In genomic region chr3R:21614858-21615427, dm6 we compare ENCODE assay signal across 1 fruit fly cellular context.
TF ChIP-seq lines count a peak whose summit lies in the region.

No protein-coding gene starts in this region.

TF ChIP-seq in whole organism, embryonic, 481 proteins besides CTCF, POLR2A, EP300 and RAD21 (continued from another document and continues in another):
- peak; percentile 71 for TF ChIP-seq CG10147 (GFP tag; optimal IDR thresholded peaks at IDR 0.05; lab: Kevin White, UChicago)
- no peak for TF ChIP-seq CG2129 (GFP tag; IDR thresholded peaks at IDR 0.05; lab: Robert Waterston, UW; ENCODE audit: partially characterized antibody)
- TF ChIP-seq bab2 (GFP tag; optimal IDR thresholded peaks at IDR 0.05; lab: Kevin White, UChicago): peak; percentile 23
- no peak for TF ChIP-seq Xrp1 (GFP tag; IDR thresholded peaks at IDR 0.05; lab: Robert Waterston, UW)
- TF ChIP-seq ci (GFP tag; IDR thresholded peaks at IDR 0.05; lab: Robert Waterston, UW): no peak
- no peak for TF ChIP-seq vnd (GFP tag; IDR thresholded peaks at IDR 0.05; lab: Robert Waterston, UW; ENCODE audit: partially characterized antibody)
- peak; percentile 21 for TF ChIP-seq exex (tag; optimal IDR thresholded peaks at IDR 0.05; lab: Kevin White, UChicago)
- no peak for TF ChIP-seq CG6272 (GFP tag; IDR thresholded peaks at IDR 0.05; lab: Robert Waterston, UW)
- no peak for TF ChIP-seq Dp (GFP tag; optimal IDR thresholded peaks at IDR 0.05; lab: Kevin White, UChicago)
- TF ChIP-seq gem (tag; optimal IDR thresholded peaks at IDR 0.05; lab: Kevin White, UChicago): peak; percentile 72
- TF ChIP-seq CG10274 (GFP tag; optimal IDR thresholded peaks at IDR 0.05; lab: Kevin White, UChicago): peak; percentile 53
- peak; percentile 36 for TF ChIP-seq CG18476 (GFP tag; optimal IDR thresholded peaks at IDR 0.05; lab: Kevin White, UChicago)
- TF ChIP-seq btn (GFP tag; optimal IDR thresholded peaks at IDR 0.05; lab: Kevin White, UChicago): no peak
- TF ChIP-seq CG2678 (tag; optimal IDR thresholded peaks at IDR 0.05; lab: Kevin White, UChicago): peak; percentile 78
- no peak for TF ChIP-seq Dfd (GFP tag; optimal IDR thresholded peaks at IDR 0.05; lab: Kevin White, UChicago)
- no peak for TF ChIP-seq CG10565 (GFP tag; optimal IDR thresholded peaks at IDR 0.05; lab: Kevin White, UChicago)
- TF ChIP-seq Sox102F (GFP tag; optimal IDR thresholded peaks at IDR 0.05; lab: Kevin White, UChicago): peak; percentile 68
- no peak for TF ChIP-seq ttk (GFP tag; IDR thresholded peaks at IDR 0.05; lab: Robert Waterston, UW)
- TF ChIP-seq chif (GFP tag; optimal IDR thresholded peaks at IDR 0.05; lab: Kevin White, UChicago): peak; percentile 37 to 50
- no peak for TF ChIP-seq CG4707 (GFP tag; optimal IDR thresholded peaks at IDR 0.05; lab: Kevin White, UChicago)
- peak; percentile 7 for TF ChIP-seq chn (GFP tag; optimal IDR thresholded peaks at IDR 0.05; lab: Kevin White, UChicago)
- no peak for TF ChIP-seq sc (optimal IDR thresholded peaks at IDR 0.05; lab: Kevin White, UChicago)
- TF ChIP-seq sc (GFP tag; optimal IDR thresholded peaks at IDR 0.05; lab: Kevin White, UChicago): no peak
- peak; percentile 63 for TF ChIP-seq CoRest (tag; optimal IDR thresholded peaks at IDR 0.05; lab: Kevin White, UChicago)
- TF ChIP-seq CG8944 (GFP tag; optimal IDR thresholded peaks at IDR 0.05; lab: Kevin White, UChicago): peak; percentile 10
- TF ChIP-seq ab (GFP tag; optimal IDR thresholded peaks at IDR 0.05; lab: Kevin White, UChicago): peak; percentile 42
- TF ChIP-seq CG4282 (GFP tag; optimal IDR thresholded peaks at IDR 0.05; lab: Kevin White, UChicago): no peak
- peak; percentile 6 for TF ChIP-seq slp2 (GFP tag; optimal IDR thresholded peaks at IDR 0.05; lab: Kevin White, UChicago)
- no peak for TF ChIP-seq CG1832 (GFP tag; optimal IDR thresholded peaks at IDR 0.05; lab: Kevin White, UChicago)
- TF ChIP-seq pan (optimal IDR thresholded peaks at IDR 0.05; lab: Kevin White, UChicago): no peak
- no peak for TF ChIP-seq pan (GFP tag; optimal IDR thresholded peaks at IDR 0.05 in 1 of 2, IDR thresholded peaks at IDR 0.05 in 1 of 2)
- TF ChIP-seq br (optimal IDR thresholded peaks at IDR 0.05; lab: Kevin White, UChicago): no peak
- TF ChIP-seq PHDP (tag; optimal IDR thresholded peaks at IDR 0.05; lab: Kevin White, UChicago): peak; percentile 63
- no peak for TF ChIP-seq aop (GFP tag; IDR thresholded peaks at IDR 0.05; lab: Robert Waterston, UW)
- TF ChIP-seq bbx (GFP tag; IDR thresholded peaks at IDR 0.05; lab: Robert Waterston, UW; ENCODE audit: partially characterized antibody): no peak
- no peak for TF ChIP-seq CG8765 (GFP tag; IDR thresholded peaks at IDR 0.05; lab: Robert Waterston, UW)
- peak; percentile 0 for TF ChIP-seq CG30431 (GFP tag; optimal IDR thresholded peaks at IDR 0.05; lab: Kevin White, UChicago)
- peak; percentile 1 to 66 for TF ChIP-seq Hr51 (GFP tag; optimal IDR thresholded peaks at IDR 0.05; lab: Kevin White, UChicago)
- no peak for TF ChIP-seq klu (GFP tag; IDR thresholded peaks at IDR 0.05; lab: Robert Waterston, UW)
- peak; percentile 73 for TF ChIP-seq Dip3 (GFP tag; optimal IDR thresholded peaks at IDR 0.05; lab: Kevin White, UChicago)
- TF ChIP-seq tup (GFP tag; optimal IDR thresholded peaks at IDR 0.05; lab: Kevin White, UChicago): no peak
- peak; percentile 52 for TF ChIP-seq NfI (GFP tag; optimal IDR thresholded peaks at IDR 0.05; lab: Kevin White, UChicago)
- no peak for TF ChIP-seq CG4404 (GFP tag; IDR thresholded peaks at IDR 0.05; lab: Robert Waterston, UW)
- TF ChIP-seq CG18764 (GFP tag; optimal IDR thresholded peaks at IDR 0.05; lab: Kevin White, UChicago): peak; percentile 10
- no peak for TF ChIP-seq CG15479 (GFP tag; optimal IDR thresholded peaks at IDR 0.05; lab: Kevin White, UChicago)
- TF ChIP-seq corto (GFP tag; optimal IDR thresholded peaks at IDR 0.05; lab: Kevin White, UChicago): no peak
- TF ChIP-seq ash1 (GFP tag; optimal IDR thresholded peaks at IDR 0.05; lab: Kevin White, UChicago): peak; percentile 26
- no peak for TF ChIP-seq hkb (optimal IDR thresholded peaks at IDR 0.05; lab: Kevin White, UChicago)
- no peak for TF ChIP-seq hkb (GFP tag; IDR thresholded peaks at IDR 0.05; lab: Robert Waterston, UW)
- peak; percentile 53 for TF ChIP-seq shn (GFP tag; optimal IDR thresholded peaks at IDR 0.05; lab: Kevin White, UChicago)
- peak; percentile 10 for TF ChIP-seq CG17829 (tag; optimal IDR thresholded peaks at IDR 0.05; lab: Kevin White, UChicago)
- TF ChIP-seq CG3726 (GFP tag; IDR thresholded peaks at IDR 0.05; lab: Robert Waterston, UW): no peak
- TF ChIP-seq dimm (GFP tag; IDR thresholded peaks at IDR 0.05; lab: Robert Waterston, UW): no peak
- no peak for TF ChIP-seq cad (GFP tag; optimal IDR thresholded peaks at IDR 0.05; lab: Kevin White, UChicago)
- TF ChIP-seq Dbx (GFP tag; IDR thresholded peaks at IDR 0.05; lab: Robert Waterston, UW): no peak
- peak; percentile 58 for TF ChIP-seq mam (GFP tag; optimal IDR thresholded peaks at IDR 0.05; lab: Kevin White, UChicago)
- TF ChIP-seq Poxn (GFP tag; IDR thresholded peaks at IDR 0.05; lab: Robert Waterston, UW): no peak
- peak; percentile 31 for TF ChIP-seq CG1647 (GFP tag; optimal IDR thresholded peaks at IDR 0.05; lab: Kevin White, UChicago)
- peak in 1 of 2 experiments; percentile 76 for TF ChIP-seq eve (GFP tag; optimal IDR thresholded peaks at IDR 0.05; lab: Kevin White, UChicago)
- peak; percentile 31 for TF ChIP-seq trem (tag; optimal IDR thresholded peaks at IDR 0.05; lab: Kevin White, UChicago)
- no peak for TF ChIP-seq CG14965 (GFP tag; optimal IDR thresholded peaks at IDR 0.05; lab: Kevin White, UChicago; ENCODE audit: borderline replicate concordance)
- TF ChIP-seq CG13296 (GFP tag; optimal IDR thresholded peaks at IDR 0.05; lab: Kevin White, UChicago): peak; percentile 4
- no peak for TF ChIP-seq CG6765 (GFP tag; optimal IDR thresholded peaks at IDR 0.05; lab: Kevin White, UChicago)
- peak; percentile 23 for TF ChIP-seq CG1603 (tag; optimal IDR thresholded peaks at IDR 0.05; lab: Kevin White, UChicago)
- peak; percentile 13 for TF ChIP-seq CG12071 (GFP tag; optimal IDR thresholded peaks at IDR 0.05; lab: Kevin White, UChicago)
- no peak for TF ChIP-seq CG15073 (GFP tag; optimal IDR thresholded peaks at IDR 0.05; lab: Kevin White, UChicago)
- TF ChIP-seq Doc2 (GFP tag; IDR thresholded peaks at IDR 0.05; lab: Robert Waterston, UW): no peak
- TF ChIP-seq gro (GFP tag; optimal IDR thresholded peaks at IDR 0.05; lab: Kevin White, UChicago): peak; percentile 67
- TF ChIP-seq CG8388 (GFP tag; optimal IDR thresholded peaks at IDR 0.05; lab: Kevin White, UChicago): peak; percentile 68
- TF ChIP-seq en (GFP tag; optimal IDR thresholded peaks at IDR 0.05; lab: Kevin White, UChicago): peak; percentile 42
- peak; percentile 69 for TF ChIP-seq lilli (GFP tag; optimal IDR thresholded peaks at IDR 0.05; lab: Kevin White, UChicago)
- peak; percentile 34 for TF ChIP-seq ERR (GFP tag; optimal IDR thresholded peaks at IDR 0.05; lab: Kevin White, UChicago)
- peak; percentile 18 for TF ChIP-seq Hey (tag; optimal IDR thresholded peaks at IDR 0.05; lab: Kevin White, UChicago)
- TF ChIP-seq nau (GFP tag; optimal IDR thresholded peaks at IDR 0.05; lab: Kevin White, UChicago): peak; percentile 36
- peak; percentile 57 for TF ChIP-seq D19B (GFP tag; optimal IDR thresholded peaks at IDR 0.05; lab: Kevin White, UChicago)
- TF ChIP-seq Drgx (GFP tag; IDR thresholded peaks at IDR 0.05; lab: Robert Waterston, UW): no peak
- no peak for TF ChIP-seq Dip2 (GFP tag; IDR thresholded peaks at IDR 0.05; lab: Robert Waterston, UW)
- no peak for TF ChIP-seq CG43689 (GFP tag; IDR thresholded peaks at IDR 0.05; lab: Robert Waterston, UW)
- TF ChIP-seq fru (optimal IDR thresholded peaks at IDR 0.05; lab: Kevin White, UChicago): no peak
- no peak for TF ChIP-seq fd102C (GFP tag; optimal IDR thresholded peaks at IDR 0.05; lab: Kevin White, UChicago)
- peak; percentile 26 for TF ChIP-seq CG3995 (GFP tag; optimal IDR thresholded peaks at IDR 0.05; lab: Kevin White, UChicago)
- TF ChIP-seq CG6791 (GFP tag; IDR thresholded peaks at IDR 0.05; lab: Robert Waterston, UW; ENCODE audit: partially characterized antibody): no peak
- TF ChIP-seq Trl (optimal IDR thresholded peaks at IDR 0.05; lab: Kevin White, UChicago): no peak
- peak; percentile 52 for TF ChIP-seq Trl (GFP tag; optimal IDR thresholded peaks at IDR 0.05; lab: Kevin White, UChicago)
- TF ChIP-seq zen (tag; optimal IDR thresholded peaks at IDR 0.05; lab: Kevin White, UChicago): no peak
- no peak for TF ChIP-seq cg (GFP tag; optimal IDR thresholded peaks at IDR 0.05; lab: Kevin White, UChicago)
- TF ChIP-seq CG3163 (GFP tag; optimal IDR thresholded peaks at IDR 0.05; lab: Kevin White, UChicago): peak; percentile 26
- TF ChIP-seq CG17568 (GFP tag; optimal IDR thresholded peaks at IDR 0.05; lab: Kevin White, UChicago): no peak
- TF ChIP-seq sens-2 (GFP tag; IDR thresholded peaks at IDR 0.05; lab: Robert Waterston, UW): no peak
- TF ChIP-seq dpn (GFP tag; optimal IDR thresholded peaks at IDR 0.05; lab: Kevin White, UChicago): peak; percentile 47 to 65
- peak; percentile 57 for TF ChIP-seq Fer1 (GFP tag; optimal IDR thresholded peaks at IDR 0.05; lab: Kevin White, UChicago)
- TF ChIP-seq Hmx (GFP tag; optimal IDR thresholded peaks at IDR 0.05; lab: Kevin White, UChicago): peak; percentile 1
- no peak for TF ChIP-seq Dll (GFP tag; IDR thresholded peaks at IDR 0.05; lab: Robert Waterston, UW; ENCODE audit: partially characterized antibody)
- TF ChIP-seq wek (GFP tag; optimal IDR thresholded peaks at IDR 0.05; lab: Kevin White, UChicago): no peak
- peak; percentile 61 for TF ChIP-seq Blimp-1 (GFP tag; optimal IDR thresholded peaks at IDR 0.05; lab: Kevin White, UChicago)
- peak; percentile 61 for TF ChIP-seq CG7786 (GFP tag; optimal IDR thresholded peaks at IDR 0.05; lab: Kevin White, UChicago)
- peak; percentile 55 for TF ChIP-seq tap (tag; optimal IDR thresholded peaks at IDR 0.05; lab: Kevin White, UChicago)
- TF ChIP-seq CG4730 (GFP tag; IDR thresholded peaks at IDR 0.05; lab: Robert Waterston, UW): no peak
- TF ChIP-seq vfl (GFP tag; optimal IDR thresholded peaks at IDR 0.05; lab: Kevin White, UChicago): no peak
- TF ChIP-seq fd64A (GFP tag; optimal IDR thresholded peaks at IDR 0.05; lab: Kevin White, UChicago): no peak
- no peak for TF ChIP-seq ara (GFP tag; IDR thresholded peaks at IDR 0.05; lab: Robert Waterston, UW)
- TF ChIP-seq NC2α (GFP tag; optimal IDR thresholded peaks at IDR 0.05; lab: Kevin White, UChicago): peak; percentile 21
- TF ChIP-seq CG17385 (GFP tag; optimal IDR thresholded peaks at IDR 0.05; lab: Kevin White, UChicago): peak; percentile 50
- no peak for TF ChIP-seq C15 (GFP tag; IDR thresholded peaks at IDR 0.05; lab: Robert Waterston, UW)
- TF ChIP-seq twi (tag; optimal IDR thresholded peaks at IDR 0.05; lab: Kevin White, UChicago): peak; percentile 19
- TF ChIP-seq jumu (GFP tag; optimal IDR thresholded peaks at IDR 0.05; lab: Kevin White, UChicago): peak; percentile 52
- no peak for TF ChIP-seq CG6689 (GFP tag; IDR thresholded peaks at IDR 0.05; lab: Robert Waterston, UW)
- TF ChIP-seq sens (GFP tag; lab: Kevin White, UChicago): peak; percentile 92
- TF ChIP-seq Taf1 (GFP tag; IDR thresholded peaks at IDR 0.05; lab: Robert Waterston, UW): no peak
- no peak for TF ChIP-seq MBD-R2 (GFP tag; IDR thresholded peaks at IDR 0.05; lab: Robert Waterston, UW)
- peak; percentile 60 for TF ChIP-seq CG4820 (GFP tag; optimal IDR thresholded peaks at IDR 0.05; lab: Kevin White, UChicago)
- peak; percentile 54 for TF ChIP-seq CG10979 (tag; optimal IDR thresholded peaks at IDR 0.05; lab: Kevin White, UChicago)
- TF ChIP-seq lab (GFP tag; optimal IDR thresholded peaks at IDR 0.05; lab: Kevin White, UChicago): peak; percentile 62
- TF ChIP-seq Ada2b (GFP tag; IDR thresholded peaks at IDR 0.05; lab: Robert Waterston, UW): no peak
- no peak for TF ChIP-seq wor (GFP tag; IDR thresholded peaks at IDR 0.05; lab: Robert Waterston, UW)
- no peak for TF ChIP-seq CG10431 (GFP tag; optimal IDR thresholded peaks at IDR 0.05; lab: Kevin White, UChicago)
- TF ChIP-seq CG15601 (tag; optimal IDR thresholded peaks at IDR 0.05; lab: Kevin White, UChicago): peak; percentile 12
- peak in 1 of 2 experiments; percentile 24 for TF ChIP-seq crp (GFP tag; optimal IDR thresholded peaks at IDR 0.05; lab: Kevin White, UChicago)
- no peak for TF ChIP-seq GATAe (GFP tag; conservative IDR thresholded peaks at IDR 0.05; lab: Robert Waterston, UW)
- peak; percentile 58 for TF ChIP-seq nmo (GFP tag; optimal IDR thresholded peaks at IDR 0.05; lab: Kevin White, UChicago)
- TF ChIP-seq gt (GFP tag; IDR thresholded peaks at IDR 0.05; lab: Robert Waterston, UW): no peak
- 0 out of 3 replicates have a peak, but pooled peaks have one; percentile 53 for TF ChIP-seq CG7357 (GFP tag; IDR thresholded peaks at IDR 0.05; lab: Robert Waterston, UW)
- TF ChIP-seq NK7.1 (GFP tag; optimal IDR thresholded peaks at IDR 0.05; lab: Kevin White, UChicago): peak; percentile 24
- peak; percentile 27 for TF ChIP-seq CG7556 (GFP tag; optimal IDR thresholded peaks at IDR 0.05; lab: Kevin White, UChicago)
- TF ChIP-seq CG15269 (tag; optimal IDR thresholded peaks at IDR 0.05; lab: Kevin White, UChicago): peak; percentile 66
- peak; percentile 31 for TF ChIP-seq Usf (GFP tag; optimal IDR thresholded peaks at IDR 0.05; lab: Kevin White, UChicago)
- TF ChIP-seq stc (GFP tag; IDR thresholded peaks at IDR 0.05; lab: Robert Waterston, UW): no peak
- TF ChIP-seq CG12155 (GFP tag; optimal IDR thresholded peaks at IDR 0.05; lab: Kevin White, UChicago): peak; percentile 46
- TF ChIP-seq ro (GFP tag; IDR thresholded peaks at IDR 0.05; lab: Robert Waterston, UW): no peak
- peak; percentile 5 for TF ChIP-seq oc (tag; optimal IDR thresholded peaks at IDR 0.05; lab: Kevin White, UChicago)
- TF ChIP-seq cato (GFP tag; optimal IDR thresholded peaks at IDR 0.05; lab: Kevin White, UChicago; ENCODE audit: borderline replicate concordance): no peak
- peak; percentile 33 for TF ChIP-seq her (GFP tag; optimal IDR thresholded peaks at IDR 0.05; lab: Kevin White, UChicago)
- peak; percentile 55 for TF ChIP-seq CG16863 (GFP tag; optimal IDR thresholded peaks at IDR 0.05; lab: Kevin White, UChicago)
- TF ChIP-seq CG15514 (GFP tag; optimal IDR thresholded peaks at IDR 0.05; lab: Kevin White, UChicago): peak; percentile 34
- TF ChIP-seq Fer3 (tag; optimal IDR thresholded peaks at IDR 0.05; lab: Kevin White, UChicago): peak; percentile 27
- peak; percentile 36 for TF ChIP-seq Xbp1 (GFP tag; optimal IDR thresholded peaks at IDR 0.05; lab: Kevin White, UChicago)
- no peak for TF ChIP-seq Ptx1 (GFP tag; IDR thresholded peaks at IDR 0.05; lab: Robert Waterston, UW)
